Worm (Caenorhabditis elegans) whole organism, L1 larva: Measurements from ENCODE around the gene sptl-1.

Experiments used
- ces-1 ChIP-seq: fragments of 150-350 bp; optimal IDR thresholded peaks from 2 replicates; lab custom pipeline; 2014; ENCODE audit warnings: missing biosample characterization, missing genetic modification reagents, missing genetic modification characterization
- egl-27 ChIP-seq, 2 experiments: fragments of 150-350 bp in 1 of 2; sonication (generic microtip); optimal IDR thresholded peaks; 3 replicates each; lab custom pipeline; 2017 to 2018; ENCODE audit warnings: missing biosample characterization in 2 of 2, missing genetic modification characterization in 2 of 2, missing genetic modification reagents in 2 of 2
- fkh-10 ChIP-seq: sonication (generic microtip); optimal IDR thresholded peaks from 2 replicates; lab custom pipeline; 2017; ENCODE audit warnings: missing biosample characterization, missing genetic modification reagents, missing genetic modification characterization
- jun-1 ChIP-seq: fragments of 150-350 bp; optimal IDR thresholded peaks from 2 replicates; lab custom pipeline; 2014; ENCODE audit warnings: missing biosample characterization, missing genetic modification reagents, missing genetic modification characterization
- tbx-2 ChIP-seq: sonication (generic microtip); optimal IDR thresholded peaks from 2 replicates; lab custom pipeline; 2016; ENCODE audit warnings: missing genetic modification characterization, missing compliant biosample characterization
- unc-130 ChIP-seq: fragments of 150-350 bp; optimal IDR thresholded peaks from 2 replicates; lab custom pipeline; 2017; ENCODE audit warnings: missing biosample characterization, missing genetic modification characterization, inconsistent platforms
- ztf-11 ChIP-seq, 2 experiments: sonication (generic microtip); optimal IDR thresholded peaks; 2 replicates each; lab custom pipeline; 2016 to 2017; ENCODE audit warnings: missing genetic modification characterization in 2 of 2, missing biosample characterization in 1 of 2, missing compliant biosample characterization in 1 of 2

DNA sequence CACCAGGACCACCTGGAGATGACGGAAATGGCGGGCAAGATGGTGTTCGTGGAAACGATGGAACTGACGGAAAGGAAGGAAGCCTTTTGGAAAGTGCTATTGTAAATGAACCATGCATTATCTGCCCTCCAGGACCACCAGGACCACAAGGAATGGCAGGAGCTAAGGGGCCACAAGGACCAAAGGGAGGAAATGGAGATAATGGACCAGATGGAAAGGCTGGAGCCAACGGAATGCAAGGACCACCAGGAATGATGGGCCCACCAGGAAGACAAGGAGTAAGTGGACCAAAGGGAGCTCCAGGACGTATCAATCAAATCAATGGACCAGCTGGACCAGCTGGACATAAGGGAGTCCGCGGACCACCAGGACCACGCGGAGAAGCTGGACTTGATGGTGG is 27.7 kb upstream of the sptl-1 start:
- TF ChIP-seq ces-1 (GFP tag; lab: Kevin White, UChicago) (no peak), jun-1 (no peak), tbx-2 (tag; lab: Kevin White, UChicago) (no peak), fkh-10 (GFP tag; lab: Kevin White, UChicago) (no peak), ztf-11 (tag; optimal IDR thresholded peaks at IDR 0.05; lab: Kevin White, UChicago) (no peak), egl-27 (tag; optimal IDR thresholded peaks at IDR 0.05; lab: Kevin White, UChicago) (no peak), unc-130 (tag; lab: Kevin White, UChicago) (no peak)
